Worm (Caenorhabditis elegans): Measurements from ENCODE around the gene C02F5.12.

The C02F5.12 gene

DNA sequence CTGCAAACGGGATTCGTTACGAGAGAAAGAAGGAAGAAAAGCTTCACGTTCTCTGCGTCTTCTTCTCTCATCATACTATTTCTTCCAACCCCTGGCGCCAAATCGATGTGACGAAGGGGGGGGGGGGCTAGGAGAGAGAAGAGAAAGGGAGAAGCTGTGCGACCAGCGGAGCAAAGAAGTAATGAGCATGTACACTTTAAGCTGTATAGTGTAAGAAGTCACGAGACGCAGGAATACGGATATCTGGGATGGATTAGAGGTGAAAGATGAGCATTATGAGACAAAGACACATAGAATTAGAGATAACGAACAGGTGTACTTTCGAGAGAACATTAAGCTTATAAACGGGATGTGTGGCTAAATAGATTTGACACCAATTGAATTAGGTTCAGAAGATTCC is 41.1 kb downstream of the C02F5.12 start (continued):
- TF ChIP-seq lin-35 (GFP tag; optimal IDR thresholded peaks at IDR 0.05) (peak in 1 of 2 experiments; percentile 51), nhr-71 (tag; optimal IDR thresholded peaks at IDR 0.05) (peak; percentile 76), rnt-1 (tag; optimal IDR thresholded peaks at IDR 0.05) (peak; percentile 45), alr-1 (tag; optimal IDR thresholded peaks at IDR 0.05; ENCODE audit: borderline replicate concordance) (no peak), skn-1 (tag; optimal IDR thresholded peaks at IDR 0.05) (peak; percentile 42), egl-27 (tag; optimal IDR thresholded peaks at IDR 0.05) (no peak), fkh-4 (tag; optimal IDR thresholded peaks at IDR 0.05; ENCODE audit: borderline replicate concordance) (no peak), xbp-1 (tag; optimal IDR thresholded peaks at IDR 0.05) (peak; percentile 3), lsy-2 (tag; optimal IDR thresholded peaks at IDR 0.05) (peak; percentile 52 to 57), nhr-20 (tag; optimal IDR thresholded peaks at IDR 0.05) (peak; percentile 26)

DNA sequence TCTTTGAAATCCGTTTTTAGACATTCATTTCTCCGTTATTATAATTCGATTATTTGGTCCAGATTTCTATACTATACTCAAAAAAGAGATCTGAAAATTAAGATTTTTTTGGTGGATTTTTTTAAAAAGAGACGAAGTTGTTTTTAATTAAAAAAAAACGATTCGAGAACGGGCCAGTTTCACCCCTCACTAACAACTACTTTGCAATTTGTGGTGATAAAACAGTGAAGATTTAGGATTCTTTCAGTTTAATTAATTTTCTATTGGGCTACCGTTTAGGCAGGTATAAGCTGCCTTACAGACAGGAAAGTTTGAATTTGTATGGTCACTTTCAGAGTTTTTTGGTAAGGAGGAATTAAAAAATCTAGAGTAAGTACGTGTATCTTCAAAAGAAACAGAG is 41.7 kb downstream of the C02F5.12 start, which contains the start of gene unc-36:
unc-36 (minus strand) TSS at position 101 of the 400 bp plus-strand sequence.
- TF ChIP-seq grh-1 (GFP tag; IDR thresholded peaks at IDR 0.05) (no peak), ces-1 (GFP tag; optimal IDR thresholded peaks at IDR 0.05) (no peak), fkh-4 (tag; optimal IDR thresholded peaks at IDR 0.05; ENCODE audit: borderline replicate concordance) (no peak), ceh-82 (tag; optimal IDR thresholded peaks at IDR 0.05) (no peak)

DNA sequence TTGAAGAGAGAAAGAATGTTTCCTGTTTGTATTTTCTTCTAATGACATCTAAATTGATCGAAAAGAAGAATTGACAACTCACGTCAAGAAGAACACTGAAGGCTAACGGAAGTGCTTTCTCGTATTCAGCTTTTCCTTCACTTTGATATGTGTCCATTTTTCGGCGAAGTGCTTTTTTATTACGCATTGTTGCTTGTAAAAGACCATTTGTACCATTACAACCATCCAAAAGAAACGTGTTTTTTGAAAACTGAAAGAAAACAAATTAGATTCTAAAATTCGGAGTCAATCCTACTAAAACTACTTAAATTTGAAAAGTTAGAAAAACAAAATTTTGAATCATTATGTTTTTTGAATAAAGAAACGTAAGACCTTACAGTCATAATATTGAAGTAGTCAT is 43.8 kb downstream of the C02F5.12 start:
- TF ChIP-seq ceh-82 (tag; optimal IDR thresholded peaks at IDR 0.05) (no peak), nhr-71 (tag; optimal IDR thresholded peaks at IDR 0.05) (no peak), sup-37 (GFP tag; optimal IDR thresholded peaks at IDR 0.05) (no peak), isw-1 (GFP tag; IDR thresholded peaks at IDR 0.05) (no peak)

DNA sequence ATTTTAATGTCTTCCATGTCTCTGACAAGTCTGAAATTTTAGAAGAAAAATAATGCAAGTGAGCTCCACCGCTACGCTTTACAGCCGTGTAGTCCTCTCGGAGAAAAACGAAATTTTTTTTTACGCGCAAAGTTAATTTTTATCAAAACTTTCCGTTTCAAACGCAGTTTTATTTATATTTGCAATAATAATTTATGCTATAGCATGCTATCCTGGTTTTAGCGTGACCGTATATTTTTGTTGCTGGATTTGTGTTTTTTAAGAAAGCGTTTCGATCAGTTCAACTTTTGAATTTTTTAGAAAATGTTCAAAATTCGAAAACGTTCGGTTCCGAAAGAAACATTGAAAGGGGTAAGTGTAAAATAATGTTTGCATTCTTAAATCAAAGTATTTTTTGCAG is 51.1 kb downstream of the C02F5.12 start, which contains the start of gene C50C3.1:
C50C3.1 (plus strand) TSS at position 301 of the 400 bp plus-strand sequence.
- TF ChIP-seq efl-1 (optimal IDR thresholded peaks at IDR 0.05) (peak in 1 of 2 experiments; percentile 17), efl-1 (GFP tag; optimal IDR thresholded peaks at IDR 0.05 in 1 of 2) (no peak), C34B4.2 (tag; optimal IDR thresholded peaks at IDR 0.05) (no peak), mab-9 (GFP tag; IDR thresholded peaks at IDR 0.05) (no peak)
